Fruit fly (Drosophila melanogaster): ENCODE data around the gene CG32815.

CG32815 gene

DNA sequence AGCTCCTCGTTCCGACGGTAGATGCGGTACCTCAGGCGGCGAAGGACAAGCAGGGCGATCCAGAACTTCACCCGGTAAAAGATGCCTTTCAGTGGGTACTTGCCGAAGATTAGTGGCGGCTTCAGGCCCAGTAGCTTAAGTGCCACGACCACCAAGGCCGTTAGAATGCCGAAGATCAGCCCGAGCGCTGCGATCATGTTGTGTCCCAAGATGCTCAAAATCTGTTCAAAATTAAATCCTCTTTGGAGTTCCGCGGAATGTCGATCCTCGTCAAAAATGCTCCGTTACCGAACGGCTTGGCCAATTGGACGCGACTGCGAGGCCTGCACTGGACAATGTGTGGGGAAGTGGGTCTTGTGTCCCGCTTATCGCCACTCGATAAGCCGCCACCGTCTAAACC, at the start of gene CG32815, which contains the start of gene CG3706:
TSS of gene CG32815 (plus strand) at position 301 of the 400 bp plus-strand sequence.
TSS of gene CG3706 (minus strand) at position 310 of the 400 bp plus-strand sequence.
- TF ChIP-seq disco-r (GFP tag; optimal IDR thresholded peaks at IDR 0.05) (no peak), Rx (GFP tag; IDR thresholded peaks at IDR 0.05) (no peak)

DNA sequence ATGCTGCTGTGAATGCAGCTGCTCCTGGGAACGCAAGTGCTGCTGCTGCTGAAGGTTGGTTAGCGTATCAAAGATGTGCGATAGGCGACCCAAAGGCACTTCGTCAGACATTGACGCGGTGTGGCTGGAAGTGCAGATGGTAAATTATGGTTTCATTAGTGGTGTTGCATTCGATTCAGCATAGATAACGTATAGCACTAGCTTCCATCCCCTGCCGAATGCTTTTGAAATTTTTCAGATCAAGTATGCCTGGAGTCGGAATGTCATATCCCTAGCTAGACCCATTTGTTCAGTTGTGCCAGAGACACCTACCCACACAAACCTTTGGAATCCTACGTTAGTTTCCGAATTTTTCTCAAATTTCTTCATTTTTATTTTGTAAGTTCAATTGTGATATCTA, 38.1 kb upstream of the CG32815 start, which contains the start of gene CG11663:
TSS of gene CG11663 (plus strand) at position 301 of the 400 bp plus-strand sequence.
- TF ChIP-seq cg (GFP tag; optimal IDR thresholded peaks at IDR 0.05) = no peak
- no peak for TF ChIP-seq Aef1 (GFP tag; IDR thresholded peaks at IDR 0.05)
- TF ChIP-seq CG9876 (GFP tag; optimal IDR thresholded peaks at IDR 0.05) = no peak
- TF ChIP-seq danr (GFP tag; IDR thresholded peaks at IDR 0.05) = no peak
- no peak for TF ChIP-seq CG8944 (GFP tag; optimal IDR thresholded peaks at IDR 0.05)
- TF ChIP-seq eyg (GFP tag; optimal IDR thresholded peaks at IDR 0.05) = no peak
- no peak for TF ChIP-seq CG33213 (GFP tag; optimal IDR thresholded peaks at IDR 0.05)
- TF ChIP-seq nmo (GFP tag; optimal IDR thresholded peaks at IDR 0.05) = no peak
- no peak for TF ChIP-seq CG2129 (GFP tag; IDR thresholded peaks at IDR 0.05; ENCODE audit: partially characterized antibody)
- no peak for TF ChIP-seq vfl (GFP tag; optimal IDR thresholded peaks at IDR 0.05)

DNA sequence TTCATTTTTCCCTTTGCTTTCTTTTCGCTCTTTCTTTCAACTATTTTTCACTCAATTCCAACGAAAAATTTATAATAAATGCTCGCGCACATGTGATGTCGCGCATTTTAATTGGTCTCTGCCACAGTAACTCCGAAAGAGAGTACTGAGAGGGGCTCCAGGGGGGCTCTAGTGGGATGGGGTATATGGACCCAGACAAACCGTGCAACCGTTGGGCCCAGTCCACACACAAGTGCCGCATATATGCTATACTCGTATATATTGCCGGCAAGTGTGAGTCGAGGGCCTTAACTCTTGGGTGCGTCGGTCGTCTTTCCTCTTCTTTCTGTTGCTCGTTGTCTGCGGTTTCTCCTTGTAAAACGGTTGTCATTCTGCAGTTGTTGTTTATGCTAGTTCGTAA, 33.9 kb upstream of the CG32815 start:
- TF ChIP-seq CG5180 (GFP tag; optimal IDR thresholded peaks at IDR 0.05) (no peak), CG34224 (GFP tag; IDR thresholded peaks at IDR 0.05; ENCODE audit: partially characterized antibody) (no peak), kni (GFP tag; optimal IDR thresholded peaks at IDR 0.05) (peak; percentile 64), row (GFP tag; IDR thresholded peaks at IDR 0.05) (no peak), ato (GFP tag; IDR thresholded peaks at IDR 0.05; ENCODE audit: partially characterized antibody) (no peak), CG17802 (tag; optimal IDR thresholded peaks at IDR 0.05) (peak; percentile 95), CG3838 (GFP tag; optimal IDR thresholded peaks at IDR 0.05) (no peak), Nf-YA (GFP tag; IDR thresholded peaks at IDR 0.05) (no peak), CG6654 (GFP tag; optimal IDR thresholded peaks at IDR 0.05) (no peak), Hr78 (GFP tag; optimal IDR thresholded peaks at IDR 0.05) (no peak), CG17361 (GFP tag; IDR thresholded peaks at IDR 0.05) (no peak), NfI (GFP tag; optimal IDR thresholded peaks at IDR 0.05) (no peak), CG33213 (GFP tag; optimal IDR thresholded peaks at IDR 0.05) (no peak), vvl (GFP tag; IDR thresholded peaks at IDR 0.05) (0 out of 2 replicates have a peak, but pooled peaks have one; percentile 16), crol (GFP tag; IDR thresholded peaks at IDR 0.05) (peak; percentile 63; the same call in 1 of the 2 replicates), sd (tag; optimal IDR thresholded peaks at IDR 0.05) (peak; percentile 2), nom (GFP tag; optimal IDR thresholded peaks at IDR 0.05) (peak; percentile 20), Vsx1 (GFP tag; optimal IDR thresholded peaks at IDR 0.05) (no peak), z (GFP tag; IDR thresholded peaks at IDR 0.05) (peak; percentile 79)

DNA sequence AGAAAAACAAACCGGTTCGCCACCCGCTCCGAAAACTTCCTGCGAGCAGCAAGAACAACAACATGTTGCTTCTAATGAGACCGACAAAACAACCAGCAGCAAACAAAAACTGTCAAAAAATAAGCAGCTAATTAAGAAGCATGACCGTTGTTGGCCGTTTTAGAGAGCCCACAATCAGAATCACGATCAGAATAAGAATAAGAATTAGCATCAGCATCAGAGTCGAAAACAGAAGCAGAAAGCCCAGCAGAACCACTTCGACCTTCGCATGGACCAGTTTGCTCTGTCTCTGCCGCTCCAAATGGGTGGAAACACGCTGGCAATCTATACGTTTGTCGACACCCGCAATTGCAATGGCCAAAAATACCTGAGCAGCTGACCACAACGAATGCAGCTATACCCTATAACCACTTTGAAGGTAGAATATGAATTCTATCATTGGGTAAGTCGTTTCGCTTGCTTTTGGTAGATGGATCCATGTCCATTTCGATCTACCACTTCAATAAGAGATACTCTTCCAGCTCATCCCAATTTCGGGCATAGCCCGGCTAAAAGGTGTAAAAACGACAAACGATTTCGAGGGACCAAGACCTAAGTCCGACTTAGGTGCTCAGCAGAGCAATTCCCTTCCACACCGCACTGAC, 32.7 kb upstream of the CG32815 start:
- TF ChIP-seq CG13894 (tag; optimal IDR thresholded peaks at IDR 0.05) (no peak), abd-A (tag; optimal IDR thresholded peaks at IDR 0.05) (peak; percentile 15), cwo (GFP tag; optimal IDR thresholded peaks at IDR 0.05) (no peak), Oli (tag; optimal IDR thresholded peaks at IDR 0.05) (no peak), Vsx1 (GFP tag; optimal IDR thresholded peaks at IDR 0.05) (peak; percentile 57), Atf3 (GFP tag; optimal IDR thresholded peaks at IDR 0.05) (no peak), CG17328 (GFP tag; IDR thresholded peaks at IDR 0.05) (no peak), CG4360 (GFP tag; IDR thresholded peaks at IDR 0.05) (no peak), chinmo (GFP tag; IDR thresholded peaks at IDR 0.05; ENCODE audit: partially characterized antibody) (0 out of 4 replicates have a peak, but pooled peaks have one; percentile 74), CG31441 (GFP tag; IDR thresholded peaks at IDR 0.05) (no peak), gfzf (GFP tag; optimal IDR thresholded peaks at IDR 0.05) (no peak), Drgx (GFP tag; IDR thresholded peaks at IDR 0.05) (0 out of 2 replicates have a peak, but pooled peaks have one; percentile 21), CG14014 (GFP tag; IDR thresholded peaks at IDR 0.05) (no peak), D19A (tag; optimal IDR thresholded peaks at IDR 0.05) (peak; percentile 55), slou (GFP tag; optimal IDR thresholded peaks at IDR 0.05) (no peak), Antp (GFP tag; optimal IDR thresholded peaks at IDR 0.05) (no peak), ftz-f1 (GFP tag; optimal IDR thresholded peaks at IDR 0.05) (no peak)
